Fruit fly (Drosophila melanogaster): ENCODE data around the gene Tap42.

Tap42 gene

dm6 chr2L:13368940-13369339 is 1.5 kb downstream of the Tap42 start, which contains the start of gene CG31855 (continued):
- TF ChIP-seq CG15514 (GFP tag; optimal IDR thresholded peaks at IDR 0.05) (peak; percentile 82), CG13775 (GFP tag; optimal IDR thresholded peaks at IDR 0.05) (peak; percentile 59), Hmx (GFP tag; optimal IDR thresholded peaks at IDR 0.05) (peak; percentile 78), CG4617 (GFP tag; optimal IDR thresholded peaks at IDR 0.05; ENCODE audit: borderline replicate concordance) (peak; percentile 90), en (GFP tag; optimal IDR thresholded peaks at IDR 0.05) (peak; percentile 23), Blimp-1 (GFP tag; optimal IDR thresholded peaks at IDR 0.05) (peak; percentile 71), CG10543 (GFP tag; optimal IDR thresholded peaks at IDR 0.05) (peak; percentile 86), pum (GFP tag; optimal IDR thresholded peaks at IDR 0.05) (peak; percentile 81), CG9876 (GFP tag; optimal IDR thresholded peaks at IDR 0.05) (peak; percentile 15), CG9817 (tag; optimal IDR thresholded peaks at IDR 0.05) (peak; percentile 78), btn (GFP tag; optimal IDR thresholded peaks at IDR 0.05) (no peak), CG13894 (tag; optimal IDR thresholded peaks at IDR 0.05) (peak; percentile 92), sisA (GFP tag; IDR thresholded peaks at IDR 0.05) (peak; percentile 82), CG4282 (GFP tag; optimal IDR thresholded peaks at IDR 0.05) (peak; percentile 76), CG17359 (tag; optimal IDR thresholded peaks at IDR 0.05) (peak; percentile 86), CG11093 (GFP tag; IDR thresholded peaks at IDR 0.05) (peak; percentile 65; the same call in 1 of the 3 replicates), CG6683 (GFP tag; optimal IDR thresholded peaks at IDR 0.05) (peak; percentile 52), Chrac-16 (GFP tag; optimal IDR thresholded peaks at IDR 0.05) (peak; percentile 85), repo (GFP tag; optimal IDR thresholded peaks at IDR 0.05) (no peak), vvl (GFP tag; IDR thresholded peaks at IDR 0.05) (peak; percentile 92), dysf (GFP tag; IDR thresholded peaks at IDR 0.05) (peak; percentile 83), yki (optimal IDR thresholded peaks at IDR 0.05) (no peak), inv (GFP tag; IDR thresholded peaks at IDR 0.05; ENCODE audit: partially characterized antibody) (no peak), Adf1 (GFP tag; IDR thresholded peaks at IDR 0.05) (no peak; the same call in 1 of the 2 replicates), Lim3 (GFP tag; IDR thresholded peaks at IDR 0.05) (no peak), ind (GFP tag; optimal IDR thresholded peaks at IDR 0.05) (peak; percentile 87), CG4854 (GFP tag; optimal IDR thresholded peaks at IDR 0.05) (peak; percentile 87), CG8765 (GFP tag; IDR thresholded peaks at IDR 0.05) (no peak; the same call in 1 of the 2 replicates), CG5953 (GFP tag; IDR thresholded peaks at IDR 0.05) (peak; percentile 73), Rfx (GFP tag; IDR thresholded peaks at IDR 0.05) (peak; percentile 95), CG17912 (GFP tag; optimal IDR thresholded peaks at IDR 0.05) (peak; percentile 69), ac (GFP tag; optimal IDR thresholded peaks at IDR 0.05) (no peak), CrebB (tag; optimal IDR thresholded peaks at IDR 0.05) (peak; percentile 67), trh (GFP tag; optimal IDR thresholded peaks at IDR 0.05) (peak; percentile 39), Abd-B (GFP tag; optimal IDR thresholded peaks at IDR 0.05) (peak; percentile 30), CG17568 (GFP tag; optimal IDR thresholded peaks at IDR 0.05) (no peak), stwl (tag; optimal IDR thresholded peaks at IDR 0.05) (peak; percentile 55), Dp (GFP tag; optimal IDR thresholded peaks at IDR 0.05) (peak; percentile 25), CG9215 (GFP tag; IDR thresholded peaks at IDR 0.05) (peak; percentile 66), sens-2 (GFP tag; IDR thresholded peaks at IDR 0.05) (peak; percentile 61), mld (GFP tag; IDR thresholded peaks at IDR 0.05; ENCODE audit: partially characterized antibody) (no peak), Lpt (GFP tag; optimal IDR thresholded peaks at IDR 0.05) (no peak), ewg (GFP tag; optimal IDR thresholded peaks at IDR 0.05) (peak; percentile 68), slp2 (GFP tag; optimal IDR thresholded peaks at IDR 0.05) (peak; percentile 39), CG8944 (GFP tag; optimal IDR thresholded peaks at IDR 0.05) (peak; percentile 68), CG4820 (GFP tag; optimal IDR thresholded peaks at IDR 0.05) (peak; percentile 59), CG10209 (GFP tag; optimal IDR thresholded peaks at IDR 0.05) (peak; percentile 76), CG15073 (GFP tag; optimal IDR thresholded peaks at IDR 0.05) (peak; percentile 6), CG1529 (GFP tag; optimal IDR thresholded peaks at IDR 0.05) (peak; percentile 56), Bgb (GFP tag; IDR thresholded peaks at IDR 0.05; ENCODE audit: partially characterized antibody) (peak; percentile 49; the same call in 1 of the 2 replicates), Dbx (GFP tag; IDR thresholded peaks at IDR 0.05) (peak; percentile 90)
